Fruit fly (Drosophila melanogaster) whole organism, embryonic: ENCODE measurements around the gene Hr83.

Experiments
- Doc2 ChIP-seq: fragments of 200-800 bp; sonication (Bioruptor generic); IDR thresholded peaks from 2 replicates; pipeline ENCODE4 v1.3.6; 2022; ENCODE audit warnings: missing biosample characterization, missing genetic modification characterization
- Stat92E ChIP-seq, 3 experiments: fragments of >200 bp in 2 of 3; fragments of 200-800 bp in 1 of 3; sonication (Bioruptor generic) in 1 of 3; optimal IDR thresholded peaks; 2 replicates each; lab custom pipeline; 2017 to 2019; ENCODE audit warnings: missing biosample characterization in 3 of 3, missing genetic modification characterization in 3 of 3, mild to moderate bottlenecking in 1 of 3, moderate library complexity in 1 of 3
- ind ChIP-seq: fragments of 200-800 bp; sonication (Bioruptor generic); optimal IDR thresholded peaks from 3 replicates; lab custom pipeline; 2016; ENCODE audit warnings: missing biosample characterization, missing genetic modification characterization
- prd ChIP-seq, 3 experiments: fragments of >200 bp in 2 of 3; fragments of 200-800 bp in 1 of 3; sonication (Bioruptor generic) in 1 of 3; optimal IDR thresholded peaks in 2 of 3; IDR thresholded peaks in 1 of 3; 2 replicates in 2 of 3; 3 replicates in 1 of 3; pipeline versions ENCODE4 v1.3.6 to Lab custom; 2017 to 2022; ENCODE audit warnings: missing biosample characterization in 1 of 3, missing genetic modification characterization in 1 of 3

DNA sequence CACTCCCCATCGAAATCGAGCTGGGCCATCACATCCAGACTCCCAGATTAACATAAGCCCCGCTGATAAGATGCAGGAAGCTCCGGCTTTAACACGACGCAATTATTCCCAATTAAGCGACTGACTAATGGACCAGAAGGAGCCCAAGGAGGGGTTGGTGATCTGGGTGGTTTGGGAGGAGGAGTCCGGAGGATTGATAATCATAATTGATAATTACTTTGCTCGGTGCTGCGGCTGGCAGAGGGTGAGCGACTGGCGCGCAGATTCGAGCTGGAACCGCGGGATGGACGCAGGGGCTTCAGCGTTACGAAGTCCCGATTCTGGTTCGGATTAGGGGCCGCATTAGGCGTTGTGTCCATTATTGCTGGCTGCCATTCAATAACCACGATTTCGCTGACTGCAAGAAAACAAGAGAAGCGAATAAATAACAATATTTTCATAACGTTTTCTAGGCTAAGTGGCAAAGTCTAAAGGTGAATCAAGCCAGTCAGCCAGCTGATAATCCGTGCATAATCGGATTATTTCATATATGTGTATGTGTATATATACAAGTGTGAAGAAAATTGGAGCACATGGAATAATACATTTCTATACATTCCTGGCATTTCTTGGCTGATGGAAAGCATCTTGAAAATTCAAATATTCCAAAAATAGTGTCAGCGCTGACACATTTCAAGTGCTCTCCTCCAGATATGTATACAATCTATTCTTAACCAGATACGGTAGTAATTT is 44.6 kb downstream of the Hr83 start:
- TF ChIP-seq Stat92E (GFP tag; optimal IDR thresholded peaks at IDR 0.05; lab: Kevin White, UChicago) (no peak), Doc2 (GFP tag; lab: Robert Waterston, UW) (no peak), ind (GFP tag; lab: Kevin White, UChicago) (no peak), prd (optimal IDR thresholded peaks at IDR 0.05; lab: Kevin White, UChicago) (no peak), prd (GFP tag; IDR thresholded peaks at IDR 0.05; lab: Robert Waterston, UW) (no peak)
